Worm (Caenorhabditis elegans) whole organism, late embryonic: ENCODE results near the gene C13A10.1.

ENCODE experiments used
- ama-1 ChIP-seq: fragments of 150-350 bp; optimal IDR thresholded peaks from 2 replicates; lab custom pipeline; 2014
- ceh-2 ChIP-seq: sonication (generic microtip); optimal IDR thresholded peaks from 2 replicates; lab custom pipeline; 2016; ENCODE audit warnings: missing genotype, missing genetic modification characterization, missing compliant biosample characterization
- sox-4 ChIP-seq: sonication (generic microtip); optimal IDR thresholded peaks from 2 replicates; lab custom pipeline; 2017; ENCODE audit warnings: mild to moderate bottlenecking, missing genetic modification characterization, inconsistent platforms, missing compliant biosample characterization
- zip-5 ChIP-seq: sonication (generic microtip); optimal IDR thresholded peaks from 2 replicates; lab custom pipeline; 2016; ENCODE audit warnings: missing genetic modification characterization, missing compliant biosample characterization

DNA sequence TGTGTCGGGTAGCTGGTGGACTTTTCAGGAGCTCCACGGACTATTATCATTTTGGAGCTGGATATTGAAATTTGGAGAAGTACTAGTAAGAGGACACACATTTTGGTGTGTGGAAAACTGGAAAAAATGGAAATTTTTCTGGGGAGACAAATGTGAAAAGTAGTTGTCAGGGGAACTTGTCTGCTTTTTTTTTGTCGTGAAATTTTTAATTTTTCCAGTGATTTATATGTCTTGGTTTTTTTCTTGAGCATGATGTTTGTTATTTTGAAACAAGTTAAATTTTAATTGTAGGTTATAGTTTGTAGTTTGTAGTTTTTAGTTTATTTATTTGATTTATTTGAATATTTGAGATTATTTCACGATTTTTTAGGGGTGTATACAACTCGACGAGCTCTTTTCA, 29.8 kb upstream of the C13A10.1 start, which contains the start of gene F54D12.7:
- TF ChIP-seq ceh-2 (tag; lab: Kevin White, UChicago) = no peak
- no peak for TF ChIP-seq ama-1
- no peak for TF ChIP-seq zip-5
- no peak for TF ChIP-seq sox-4 (tag; lab: Kevin White, UChicago)
